Worm (Caenorhabditis elegans) whole organism, L4 larva: ENCODE results near the gene jbts-14.

Source experiments
- F10B5.3 ChIP-seq: sonication (generic microtip); optimal IDR thresholded peaks from 2 replicates; lab custom pipeline; 2016; ENCODE audit warnings: mild to moderate bottlenecking, missing genetic modification characterization, missing compliant biosample characterization
- F26F4.8 ChIP-seq: fragments of 200-800 bp; sonication (Bioruptor generic); conservative IDR thresholded peaks from 2 replicates; pipeline ENCODE4 v1.3.6; 2022; ENCODE audit warnings: missing genetic modification characterization, missing compliant biosample characterization
- F49E8.2 ChIP-seq: sonication (generic microtip); optimal IDR thresholded peaks from 2 replicates; lab custom pipeline; 2016; ENCODE audit warnings: missing compliant biosample characterization, mild to moderate bottlenecking, missing genetic modification characterization, borderline replicate concordance
- Y48G9A.11 ChIP-seq: fragments of 200-800 bp; sonication (Bioruptor generic); IDR thresholded peaks from 2 replicates; pipeline ENCODE4 v1.3.6; 2022; ENCODE audit warnings: missing genetic modification reagents, missing genetic modification characterization, missing compliant biosample characterization
- Y75B8A.6 ChIP-seq: fragments of 200-800 bp; sonication (Bioruptor generic); IDR thresholded peaks from 2 replicates; pipeline ENCODE4 v1.3.6; 2022; ENCODE audit warnings: missing genetic modification reagents, missing genetic modification characterization, missing compliant biosample characterization
- ZK337.2 ChIP-seq: fragments of 200-800 bp; sonication (Bioruptor generic); IDR thresholded peaks from 2 replicates; pipeline ENCODE4 v1.3.6; 2022; ENCODE audit warnings: missing genetic modification reagents, missing genetic modification characterization, missing compliant biosample characterization
- ZK546.5 ChIP-seq, 2 experiments: sonication (generic microtip); optimal IDR thresholded peaks; 2 replicates each; lab custom pipeline; 2017; ENCODE audit warnings: missing biosample characterization in 2 of 2, missing genetic modification characterization in 2 of 2
- aha-1 ChIP-seq: fragments of 150-350 bp; peaks from one replicate; lab custom pipeline; 2014; ENCODE audit warnings: missing biosample characterization, missing genetic modification characterization
- arid-1 ChIP-seq: fragments of 200-800 bp; sonication (Bioruptor generic); conservative IDR thresholded peaks from 2 replicates; pipeline ENCODE4 v1.3.6; 2022; ENCODE audit warnings: missing genetic modification reagents, missing genetic modification characterization, missing compliant biosample characterization
- ceh-28 ChIP-seq: fragments of 150-350 bp; optimal IDR thresholded peaks from 2 replicates; lab custom pipeline; 2014; ENCODE audit warnings: missing biosample characterization, missing genetic modification reagents, missing genetic modification characterization
- ceh-62 ChIP-seq: sonication (generic microtip); optimal IDR thresholded peaks from 2 replicates; lab custom pipeline; 2017; ENCODE audit warnings: missing biosample characterization, missing genetic modification characterization
- ces-1 ChIP-seq: fragments of 150-350 bp; sonication (generic microtip); optimal IDR thresholded peaks from 4 replicates; lab custom pipeline; 2014; ENCODE audit warnings: missing biosample characterization, missing genetic modification reagents, missing genetic modification characterization
- dmd-8 ChIP-seq: fragments of 200-800 bp; sonication (Bioruptor generic); IDR thresholded peaks from 2 replicates; pipeline ENCODE4 v1.3.6; 2022; ENCODE audit warnings: missing genetic modification characterization, missing compliant biosample characterization
- dpl-1 ChIP-seq: fragments of 150-350 bp; optimal IDR thresholded peaks from 2 replicates; lab custom pipeline; 2014; ENCODE audit warnings: missing biosample characterization, missing genetic modification reagents, missing genetic modification characterization
- duxl-1 ChIP-seq: sonication (generic microtip); optimal IDR thresholded peaks from 2 replicates; lab custom pipeline; 2016; ENCODE audit warnings: mild to moderate bottlenecking, missing genetic modification characterization, moderate library complexity, missing compliant biosample characterization; ENCODE audit not compliant: poor library complexity
- egl-27 ChIP-seq: sonication (generic microtip); optimal IDR thresholded peaks from 3 replicates; lab custom pipeline; 2017; ENCODE audit warnings: missing biosample characterization, missing genetic modification reagents, missing genetic modification characterization
- fos-1 ChIP-seq: fragments of 150-350 bp; optimal IDR thresholded peaks from 2 replicates; lab custom pipeline; 2014; ENCODE audit warnings: missing biosample characterization, missing genetic modification characterization
- hif-1 ChIP-seq, 2 experiments: sonication (generic microtip); optimal IDR thresholded peaks; 2 replicates each; lab custom pipeline; 2016 to 2017; ENCODE audit warnings: missing compliant biosample characterization in 2 of 2, missing genetic modification characterization in 2 of 2, missing genetic modification reagents in 2 of 2, missing genotype in 2 of 2, mild to moderate bottlenecking in 1 of 2
- hlh-11 ChIP-seq: fragments of 200-800 bp; sonication (Bioruptor generic); optimal IDR thresholded peaks from 2 replicates; lab custom pipeline; 2018; ENCODE audit warnings: mild to moderate bottlenecking, missing genetic modification characterization, missing compliant biosample characterization
- lin-13 ChIP-seq: fragments of 150-350 bp; optimal IDR thresholded peaks from 2 replicates; lab custom pipeline; 2014; ENCODE audit warnings: missing biosample characterization, missing genetic modification reagents, missing genetic modification characterization
- lin-39 ChIP-seq: fragments of 150-350 bp; optimal IDR thresholded peaks from 2 replicates; lab custom pipeline; 2014; ENCODE audit warnings: missing biosample characterization, missing genetic modification reagents, missing genetic modification characterization
- lir-3 ChIP-seq: sonication (generic microtip); optimal IDR thresholded peaks from 2 replicates; lab custom pipeline; 2016; ENCODE audit warnings: mild to moderate bottlenecking, missing genetic modification characterization, missing compliant biosample characterization
- mdt-29 ChIP-seq: fragments of 200-800 bp; sonication (Bioruptor generic); IDR thresholded peaks from 2 replicates; pipeline ENCODE4 v1.3.6; 2022; ENCODE audit warnings: missing genetic modification reagents, missing genetic modification characterization, missing compliant biosample characterization
- mep-1 ChIP-seq: fragments of 150-350 bp; sonication (generic microtip); optimal IDR thresholded peaks from 3 replicates; lab custom pipeline; 2014; ENCODE audit warnings: missing biosample characterization, missing genetic modification characterization
- mes-2 ChIP-seq: sonication (generic microtip); optimal IDR thresholded peaks from 2 replicates; lab custom pipeline; 2016; ENCODE audit warnings: missing genotype, mild to moderate bottlenecking, missing genetic modification characterization, missing compliant biosample characterization; ENCODE audit not compliant: poor library complexity, severe bottlenecking
- mxl-2 ChIP-seq: fragments of 200-800 bp; sonication (Bioruptor generic); conservative IDR thresholded peaks from 2 replicates; pipeline ENCODE4 v1.3.6; 2022; ENCODE audit warnings: missing genetic modification reagents, missing genetic modification characterization, missing compliant biosample characterization
- mxl-3 ChIP-seq: fragments of 200-800 bp; sonication (Bioruptor generic); optimal IDR thresholded peaks from 2 replicates; lab custom pipeline; 2018; ENCODE audit warnings: mild to moderate bottlenecking, missing genetic modification characterization, missing compliant biosample characterization
- nhr-102 ChIP-seq: sonication (generic microtip); optimal IDR thresholded peaks from 2 replicates; lab custom pipeline; 2016; ENCODE audit warnings: mild to moderate bottlenecking, missing genetic modification characterization, moderate library complexity, missing compliant biosample characterization
- nhr-11 ChIP-seq: fragments of 150-350 bp; optimal IDR thresholded peaks from 2 replicates; lab custom pipeline; 2014; ENCODE audit warnings: missing biosample characterization, missing genetic modification characterization
- nhr-111 ChIP-seq: fragments of 200-800 bp; sonication (Bioruptor generic); optimal IDR thresholded peaks from 2 replicates; lab custom pipeline; 2018; ENCODE audit warnings: mild to moderate bottlenecking, missing genetic modification characterization, missing compliant biosample characterization
- nhr-25 ChIP-seq: sonication (generic microtip); optimal IDR thresholded peaks from 2 replicates; lab custom pipeline; 2017; ENCODE audit warnings: missing genetic modification characterization, mild to moderate bottlenecking, missing compliant biosample characterization, antibody characterized with exemption, moderate library complexity, borderline replicate concordance; ENCODE audit not compliant: insufficient read depth
- nhr-76 ChIP-seq: fragments of 150-350 bp; optimal IDR thresholded peaks from 2 replicates; lab custom pipeline; 2014; ENCODE audit warnings: missing biosample characterization, missing genetic modification characterization
- nhr-77 ChIP-seq: fragments of 150-350 bp; optimal IDR thresholded peaks from 2 replicates; lab custom pipeline; 2014; ENCODE audit warnings: missing biosample characterization, missing genetic modification characterization
- php-3 ChIP-seq: fragments of 200-800 bp; sonication (Bioruptor generic); IDR thresholded peaks from 2 replicates; pipeline ENCODE4 v1.3.6; 2022; ENCODE audit warnings: missing genetic modification reagents, missing genetic modification characterization, missing compliant biosample characterization
- snpc-1.2 ChIP-seq: fragments of 200-800 bp; sonication (Bioruptor generic); IDR thresholded peaks from 2 replicates; pipeline ENCODE4 v1.3.6; 2022; ENCODE audit warnings: missing genetic modification reagents, missing genetic modification characterization, missing compliant biosample characterization
- unc-62 ChIP-seq, 3 experiments: fragments of 150-350 bp in 1 of 3; sonication (generic microtip); optimal IDR thresholded peaks in 2 of 3; peaks in 1 of 3; 1 replicate in 1 of 3; 2 replicates in 2 of 3; lab custom pipeline; 2014 to 2017; ENCODE audit warnings: missing biosample characterization in 3 of 3, missing genetic modification characterization in 3 of 3, missing genetic modification reagents in 3 of 3, missing genotype in 1 of 3
- vab-7 ChIP-seq: fragments of 200-800 bp; sonication (Bioruptor generic); IDR thresholded peaks from 2 replicates; pipeline ENCODE4 v1.3.6; 2022; ENCODE audit warnings: missing genetic modification reagents, missing genetic modification characterization, missing compliant biosample characterization
- zag-1 ChIP-seq: fragments of 150-350 bp; optimal IDR thresholded peaks from 2 replicates; lab custom pipeline; 2014; ENCODE audit warnings: missing biosample characterization, missing genetic modification characterization
- zfp-2 ChIP-seq: sonication (generic microtip); optimal IDR thresholded peaks from 2 replicates; lab custom pipeline; 2016; ENCODE audit warnings: mild to moderate bottlenecking, missing genetic modification characterization, missing compliant biosample characterization
- zip-11 ChIP-seq: fragments of 200-800 bp; sonication (Bioruptor generic); IDR thresholded peaks from 2 replicates; pipeline ENCODE4 v1.3.6; 2022; ENCODE audit warnings: missing genetic modification characterization, missing compliant biosample characterization

The jbts-14 gene

ce11 chrX:8703664-8704356 is at the start of gene jbts-14:
TSS of gene jbts-14 (plus strand) at chrX:8704306.
- TF ChIP-seq aha-1 (tag; lab: Kevin White, UChicago) (no peak), zfp-2 (tag; lab: Kevin White, UChicago) (no peak), ceh-62 (tag; lab: Kevin White, UChicago) (no peak), zag-1 (tag; lab: Kevin White, UChicago) (no peak), mes-2 (tag; lab: Kevin White, UChicago) (no peak), ZK337.2 (GFP tag; lab: Robert Waterston, UW) (no peak), vab-7 (GFP tag; lab: Robert Waterston, UW) (no peak), nhr-25 (tag; lab: Kevin White, UChicago) (no peak), mdt-29 (GFP tag; lab: Robert Waterston, UW) (no peak), nhr-76 (tag; lab: Kevin White, UChicago) (no peak), hlh-11 (tag; lab: Kevin White, UChicago) (no peak), ceh-28 (tag; lab: Kevin White, UChicago) (no peak)

- TF ChIP-seq F49E8.2: no peak
- peak; percentile 71 for TF ChIP-seq aha-1 (tag; lab: Kevin White, UChicago)
- TF ChIP-seq, all 104 proteins: peak for 1
Observed at ce11 chrX:8656019-8656418, 48.1 kb upstream of the jbts-14 start.

ce11 chrX:8659521-8659920 is 44.6 kb upstream of the jbts-14 start:
- TF ChIP-seq zag-1 (tag; lab: Kevin White, UChicago) (no peak), ces-1 (peak; percentile 4)

- no peak for TF ChIP-seq ZK546.5 (tag; optimal IDR thresholded peaks at IDR 0.05; lab: Kevin White, UChicago)
- TF ChIP-seq lin-39 (tag; lab: Kevin White, UChicago): no peak
- TF ChIP-seq F10B5.3: no peak
- TF ChIP-seq duxl-1 (tag; lab: Kevin White, UChicago): no peak
- no peak for TF ChIP-seq F26F4.8 (GFP tag; lab: Robert Waterston, UW)
- TF ChIP-seq Y75B8A.6 (GFP tag; lab: Robert Waterston, UW): no peak
- no peak for TF ChIP-seq arid-1 (GFP tag; lab: Robert Waterston, UW)
- no peak for TF ChIP-seq mxl-2 (GFP tag; lab: Robert Waterston, UW)
- no peak for TF ChIP-seq nhr-111 (GFP tag; lab: Kevin White, UChicago)
- no peak for TF ChIP-seq nhr-77
- TF ChIP-seq hif-1 (tag; optimal IDR thresholded peaks at IDR 0.05; lab: Kevin White, UChicago): no peak
- no peak for TF ChIP-seq mes-2 (tag; lab: Kevin White, UChicago)
- TF ChIP-seq snpc-1.2 (GFP tag; lab: Robert Waterston, UW): no peak
Observed at ce11 chrX:8660319-8660718, 43.8 kb upstream of the jbts-14 start, which contains the start of gene rig-1. TSS of gene rig-1 (plus strand) at chrX:8660619.

ce11 chrX:8660909-8661308 is 43.2 kb upstream of the jbts-14 start:
- TF ChIP-seq aha-1 (tag; lab: Kevin White, UChicago): peak; percentile 17
- no peak for TF ChIP-seq php-3 (GFP tag; lab: Robert Waterston, UW)
- TF ChIP-seq, all 104 proteins: peak for 1

- TF ChIP-seq nhr-102 (no peak), fos-1 (no peak), nhr-11 (tag; lab: Kevin White, UChicago) (no peak), zfp-2 (tag; lab: Kevin White, UChicago) (no peak), egl-27 (tag; lab: Kevin White, UChicago) (no peak), lin-13 (GFP tag; lab: Kevin White, UChicago) (no peak), zip-11 (GFP tag; lab: Robert Waterston, UW) (no peak), dpl-1 (GFP tag; lab: Kevin White, UChicago) (no peak), mxl-2 (GFP tag; lab: Robert Waterston, UW) (no peak), duxl-1 (tag; lab: Kevin White, UChicago) (no peak), lir-3 (tag; lab: Kevin White, UChicago) (no peak), unc-62 (GFP tag; optimal IDR thresholded peaks at IDR 0.05 in 1 of 2; lab: Kevin White, UChicago) (no peak), unc-62 (tag; optimal IDR thresholded peaks at IDR 0.05; lab: Kevin White, UChicago) (no peak), F10B5.3 (no peak), mep-1 (no peak), Y48G9A.11 (no peak), dmd-8 (GFP tag; lab: Robert Waterston, UW) (no peak), mxl-3 (no peak)
- TF ChIP-seq, all 104 proteins: peak for 0
Observed at ce11 chrX:8662452-8662851, 41.7 kb upstream of the jbts-14 start.
